Worm (Caenorhabditis elegans): ENCODE data around the gene aat-3.

aat-3 gene

DNA sequence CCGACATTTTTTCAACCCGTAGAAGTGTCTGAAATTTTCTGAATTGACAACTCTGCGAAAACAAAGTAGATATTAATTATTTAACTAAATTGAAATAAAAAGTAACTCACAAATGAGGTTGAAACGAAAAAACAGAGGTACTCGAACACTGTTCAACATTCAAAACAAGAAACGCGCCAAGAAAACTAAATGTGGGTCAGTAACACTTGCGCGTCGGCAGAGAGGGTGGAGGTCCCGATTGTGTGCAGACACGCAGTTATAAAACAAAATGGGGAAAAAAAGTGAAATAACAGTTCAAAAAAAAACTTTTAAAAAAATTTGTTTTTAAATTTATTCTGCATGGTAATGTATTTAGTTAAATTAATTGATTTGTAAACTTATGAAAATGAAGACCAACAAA is 7.3 kb downstream of the aat-3 start:
- TF ChIP-seq F13C5.2 (tag; optimal IDR thresholded peaks at IDR 0.05) (peak; percentile 4), B0310.2 (tag; optimal IDR thresholded peaks at IDR 0.05) (no peak), ets-7 (tag; optimal IDR thresholded peaks at IDR 0.05) (no peak), hnd-1 (tag; optimal IDR thresholded peaks at IDR 0.05) (no peak)

DNA sequence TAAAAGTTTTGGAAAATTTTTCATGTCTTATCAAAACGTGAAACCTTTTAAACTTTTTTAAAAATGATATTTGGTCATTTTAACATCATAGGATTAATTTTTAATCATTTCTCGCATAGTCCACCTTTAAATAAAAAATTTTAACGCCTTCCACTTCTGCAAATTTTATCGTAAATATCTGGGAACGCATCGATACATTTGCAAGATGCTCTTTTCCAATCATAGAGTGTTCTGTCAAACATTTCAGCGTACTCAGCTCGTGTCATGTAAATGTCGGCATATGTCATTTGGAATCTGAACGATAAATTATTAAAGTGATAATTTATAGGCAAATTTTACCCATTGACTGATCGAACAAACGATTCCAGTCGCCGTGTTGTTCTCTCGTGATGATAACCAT is 7.9 kb downstream of the aat-3 start, which contains the start of gene F52H2.5:
Gene F52H2.5, minus strand, starts transcription at position 101 of the 400 bp plus-strand sequence.
- TF ChIP-seq ets-7 (tag; optimal IDR thresholded peaks at IDR 0.05) = no peak
- no peak for TF ChIP-seq F13C5.2 (tag; optimal IDR thresholded peaks at IDR 0.05)
- TF ChIP-seq ceh-13 (GFP tag; optimal IDR thresholded peaks at IDR 0.05) = no peak
- TF ChIP-seq ceh-36 (tag; optimal IDR thresholded peaks at IDR 0.05) = no peak
- no peak for TF ChIP-seq B0310.2 (tag; optimal IDR thresholded peaks at IDR 0.05)
- no peak for TF ChIP-seq hmbx-1 (tag; optimal IDR thresholded peaks at IDR 0.05)
- TF ChIP-seq ama-1 (optimal IDR thresholded peaks at IDR 0.05) = no peak
- no peak for TF ChIP-seq hmg-4 (GFP tag; optimal IDR thresholded peaks at IDR 0.05)
- TF ChIP-seq aly-1 (tag; optimal IDR thresholded peaks at IDR 0.05) = no peak
- no peak for TF ChIP-seq pes-1 (GFP tag; IDR thresholded peaks at IDR 0.05)
- no peak for TF ChIP-seq flt-1 (GFP tag; IDR thresholded peaks at IDR 0.05)

DNA sequence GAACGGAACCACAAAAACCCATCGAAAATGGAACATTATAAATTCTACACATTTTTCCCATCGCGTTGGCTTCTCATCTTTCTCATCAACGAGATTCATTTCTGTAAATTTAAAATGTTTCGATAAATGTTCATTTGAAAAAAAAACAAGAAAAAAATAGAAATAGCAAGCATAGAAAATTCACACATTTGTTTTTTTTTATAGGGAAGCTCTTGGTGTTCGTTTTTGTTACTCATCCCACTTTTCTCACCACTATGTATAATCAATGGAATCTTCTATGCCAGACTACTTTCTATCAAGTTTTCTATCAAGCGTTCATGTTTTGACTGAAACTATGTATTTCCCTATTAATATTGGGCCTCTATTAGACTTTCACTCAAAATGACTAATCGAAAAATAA is 12.0 kb downstream of the aat-3 start, which contains the start of gene dhcr-24:
Gene dhcr-24, minus strand, starts transcription at position 101 of the 400 bp plus-strand sequence.
- no peak for TF ChIP-seq sea-1 (GFP tag; conservative IDR thresholded peaks at IDR 0.05)
- TF ChIP-seq hmbx-1 (tag; optimal IDR thresholded peaks at IDR 0.05) = no peak
- no peak for TF ChIP-seq ets-7 (tag; optimal IDR thresholded peaks at IDR 0.05)
- TF ChIP-seq tbx-11 (GFP tag; IDR thresholded peaks at IDR 0.05) = no peak
- TF ChIP-seq tbx-37 (GFP tag; conservative IDR thresholded peaks at IDR 0.05) = no peak
- no peak for TF ChIP-seq F13C5.2 (tag; optimal IDR thresholded peaks at IDR 0.05)
- TF ChIP-seq tra-4 (tag; optimal IDR thresholded peaks at IDR 0.05) = no peak
- TF ChIP-seq ceh-36 (tag; optimal IDR thresholded peaks at IDR 0.05) = no peak

DNA sequence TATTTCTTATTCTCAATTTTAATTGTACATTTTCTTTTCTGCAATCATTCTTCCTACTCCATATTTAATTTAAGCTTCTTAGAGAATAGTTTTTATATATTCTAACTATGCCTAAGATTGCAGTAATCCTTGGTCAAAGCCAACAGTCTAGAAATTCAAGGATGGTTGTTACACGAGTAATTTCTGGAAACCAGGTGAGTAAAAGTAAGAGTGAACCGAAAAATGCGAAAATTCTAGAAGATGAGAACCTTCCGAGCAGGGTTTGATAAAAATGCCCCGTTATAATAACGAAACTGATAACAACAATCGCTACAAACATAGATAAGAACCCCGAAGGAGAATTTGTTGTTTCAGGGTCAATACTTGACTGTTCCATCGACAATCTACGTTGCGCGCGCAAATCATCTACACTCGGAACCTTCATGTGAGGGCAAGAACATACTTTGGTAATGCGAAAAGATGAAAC is 13.3 kb downstream of the aat-3 start, which contains the start of gene F52H2.15:
Gene F52H2.15, plus strand, starts transcription at position 51 of the 466 bp plus-strand sequence.
- TF ChIP-seq hmbx-1 (tag; optimal IDR thresholded peaks at IDR 0.05) = no peak
- TF ChIP-seq tbx-37 (GFP tag; conservative IDR thresholded peaks at IDR 0.05) = no peak
- no peak for TF ChIP-seq hnd-1 (tag; optimal IDR thresholded peaks at IDR 0.05)
- TF ChIP-seq ets-7 (tag; optimal IDR thresholded peaks at IDR 0.05) = no peak
- no peak for TF ChIP-seq scrt-1 (GFP tag; IDR thresholded peaks at IDR 0.05)
- no peak for TF ChIP-seq aly-1 (tag; optimal IDR thresholded peaks at IDR 0.05)
- TF ChIP-seq ceh-36 (tag; optimal IDR thresholded peaks at IDR 0.05) = no peak
- no peak for TF ChIP-seq B0310.2 (tag; optimal IDR thresholded peaks at IDR 0.05)
- TF ChIP-seq F13C5.2 (tag; optimal IDR thresholded peaks at IDR 0.05) = no peak
- TF ChIP-seq sea-1 (GFP tag; conservative IDR thresholded peaks at IDR 0.05) = no peak
- no peak for TF ChIP-seq tbx-11 (GFP tag; IDR thresholded peaks at IDR 0.05)
- no peak for TF ChIP-seq flt-1 (GFP tag; IDR thresholded peaks at IDR 0.05)
- no peak for TF ChIP-seq ceh-13 (GFP tag; optimal IDR thresholded peaks at IDR 0.05)
- TF ChIP-seq tra-4 (tag; optimal IDR thresholded peaks at IDR 0.05) = no peak
- TF ChIP-seq pes-1 (GFP tag; IDR thresholded peaks at IDR 0.05) = no peak

DNA sequence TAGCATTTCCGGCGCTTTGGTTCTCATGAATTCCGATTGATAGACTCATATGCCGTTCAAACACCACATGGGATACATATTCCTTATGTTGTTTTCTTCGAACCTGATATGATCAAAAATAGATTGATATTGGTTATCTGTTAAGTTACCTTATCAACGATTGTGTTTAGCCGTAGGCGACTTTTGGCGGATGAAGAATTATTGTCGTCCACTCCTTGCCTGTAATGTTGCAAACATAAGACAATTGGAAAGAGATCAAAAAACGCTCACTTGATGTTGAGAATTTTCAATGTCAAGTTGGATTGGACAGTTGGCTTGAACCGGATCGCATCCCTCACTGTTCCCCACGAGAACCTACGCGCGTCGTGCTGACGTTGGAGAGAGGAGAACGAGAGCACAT is 15.7 kb downstream of the aat-3 start:
- no peak for TF ChIP-seq F13C5.2 (tag; optimal IDR thresholded peaks at IDR 0.05)
- no peak for TF ChIP-seq tbx-37 (GFP tag; conservative IDR thresholded peaks at IDR 0.05)
- TF ChIP-seq ceh-13 (GFP tag; optimal IDR thresholded peaks at IDR 0.05) = no peak
- no peak for TF ChIP-seq ets-7 (tag; optimal IDR thresholded peaks at IDR 0.05)
- TF ChIP-seq tbx-11 (GFP tag; IDR thresholded peaks at IDR 0.05) = no peak
- no peak for TF ChIP-seq hmbx-1 (tag; optimal IDR thresholded peaks at IDR 0.05)
- TF ChIP-seq scrt-1 (GFP tag; IDR thresholded peaks at IDR 0.05) = no peak
- no peak for TF ChIP-seq hmg-4 (GFP tag; optimal IDR thresholded peaks at IDR 0.05)
- TF ChIP-seq ceh-36 (tag; optimal IDR thresholded peaks at IDR 0.05) = no peak
- no peak for TF ChIP-seq pes-1 (GFP tag; IDR thresholded peaks at IDR 0.05)
- no peak for TF ChIP-seq ama-1 (optimal IDR thresholded peaks at IDR 0.05)
- TF ChIP-seq flt-1 (GFP tag; IDR thresholded peaks at IDR 0.05) = no peak
- no peak for TF ChIP-seq hnd-1 (tag; optimal IDR thresholded peaks at IDR 0.05)

DNA sequence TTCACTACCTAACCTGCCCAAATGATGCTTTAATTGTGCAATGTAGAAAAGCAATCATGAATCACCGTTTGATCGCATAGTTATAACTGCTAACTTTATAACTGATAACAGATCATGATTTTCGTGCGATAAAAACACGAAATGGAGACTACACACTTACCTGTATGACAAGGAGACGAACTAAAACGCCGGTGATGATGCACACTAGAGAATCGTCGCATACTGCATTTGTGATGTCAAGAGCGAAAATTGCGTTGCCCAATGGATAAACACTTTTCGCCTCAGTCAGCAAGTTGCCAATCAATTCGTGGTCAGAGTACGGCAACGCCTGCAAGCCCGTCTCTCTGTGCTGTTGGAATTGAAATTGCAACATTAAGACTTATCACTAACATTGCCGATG is 17.0 kb downstream of the aat-3 start:
- TF ChIP-seq B0310.2 (tag; optimal IDR thresholded peaks at IDR 0.05) = no peak
- TF ChIP-seq F13C5.2 (tag; optimal IDR thresholded peaks at IDR 0.05) = no peak
- no peak for TF ChIP-seq hnd-1 (tag; optimal IDR thresholded peaks at IDR 0.05)
- TF ChIP-seq flt-1 (GFP tag; IDR thresholded peaks at IDR 0.05) = no peak
- TF ChIP-seq hmbx-1 (tag; optimal IDR thresholded peaks at IDR 0.05) = no peak
- TF ChIP-seq ama-1 (optimal IDR thresholded peaks at IDR 0.05) = no peak
- TF ChIP-seq pes-1 (GFP tag; IDR thresholded peaks at IDR 0.05) = no peak
- no peak for TF ChIP-seq ceh-13 (GFP tag; optimal IDR thresholded peaks at IDR 0.05)

DNA sequence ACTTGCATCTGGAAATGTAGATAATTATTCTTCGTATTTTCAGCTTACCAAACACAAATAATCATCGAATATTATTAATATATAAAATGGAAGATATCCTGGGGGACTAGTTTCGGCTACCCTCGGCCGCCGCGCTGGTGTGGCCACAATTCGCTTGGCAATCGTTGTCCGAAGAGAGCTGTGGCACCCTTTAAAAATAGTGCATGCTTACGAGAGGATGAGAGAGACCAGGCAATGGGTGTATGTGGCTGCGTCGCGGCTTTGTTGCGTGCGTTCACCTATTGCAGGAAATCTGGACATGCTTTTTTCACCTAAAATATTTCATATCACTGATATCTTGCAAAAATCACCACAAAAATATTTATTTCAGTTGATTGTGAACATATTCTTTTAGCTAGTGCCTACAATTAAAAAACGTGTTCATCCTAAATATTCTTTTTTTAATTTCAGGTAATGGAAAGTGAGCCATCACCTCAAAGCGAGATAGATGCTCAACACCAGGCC is 20.6 kb downstream of the aat-3 start, which contains the start of the genes ccd-5 and F52H2.1:
Gene ccd-5, minus strand, starts transcription at position 8 of the 504 bp plus-strand sequence.
Gene F52H2.1, plus strand, starts transcription at position 454 of the 504 bp plus-strand sequence.
- no peak for TF ChIP-seq tra-4 (tag; optimal IDR thresholded peaks at IDR 0.05)
- TF ChIP-seq scrt-1 (GFP tag; IDR thresholded peaks at IDR 0.05) = no peak
- no peak for TF ChIP-seq ceh-13 (GFP tag; optimal IDR thresholded peaks at IDR 0.05)
- peak; percentile 66 for TF ChIP-seq F13C5.2 (tag; optimal IDR thresholded peaks at IDR 0.05)
- TF ChIP-seq pes-1 (GFP tag; IDR thresholded peaks at IDR 0.05) = no peak
- TF ChIP-seq hmg-4 (GFP tag; optimal IDR thresholded peaks at IDR 0.05) = peak; percentile 53
- TF ChIP-seq hmbx-1 (tag; optimal IDR thresholded peaks at IDR 0.05) = no peak
- TF ChIP-seq aly-1 (tag; optimal IDR thresholded peaks at IDR 0.05) = no peak
- TF ChIP-seq ama-1 (optimal IDR thresholded peaks at IDR 0.05) = no peak

DNA sequence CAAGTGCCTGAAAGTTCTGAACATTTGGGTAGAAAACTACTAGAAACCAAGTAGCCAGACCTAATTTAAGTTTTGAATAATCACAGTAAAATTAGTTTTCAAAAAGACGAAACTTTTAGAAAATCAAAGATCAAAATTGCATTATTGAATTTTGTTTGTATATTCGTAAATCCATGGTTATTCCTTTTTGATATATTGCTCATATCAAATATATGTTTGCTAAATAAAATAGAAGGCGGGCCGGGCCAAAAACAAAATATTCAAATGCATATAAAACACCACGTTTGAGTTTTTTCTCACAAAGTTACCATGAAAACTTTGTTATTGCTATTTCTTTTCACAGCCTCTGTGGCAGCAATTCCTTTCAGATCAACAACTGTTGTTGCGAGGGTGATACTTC is 25.4 kb downstream of the aat-3 start, which contains the start of gene ttr-42:
Gene ttr-42, plus strand, starts transcription at position 301 of the 400 bp plus-strand sequence.
- TF ChIP-seq flt-1 (GFP tag; IDR thresholded peaks at IDR 0.05) (no peak), scrt-1 (GFP tag; IDR thresholded peaks at IDR 0.05) (no peak), ets-7 (tag; optimal IDR thresholded peaks at IDR 0.05) (no peak), ceh-36 (tag; optimal IDR thresholded peaks at IDR 0.05) (no peak), F13C5.2 (tag; optimal IDR thresholded peaks at IDR 0.05) (no peak), sea-1 (GFP tag; conservative IDR thresholded peaks at IDR 0.05) (no peak), aly-1 (tag; optimal IDR thresholded peaks at IDR 0.05) (no peak), hnd-1 (tag; optimal IDR thresholded peaks at IDR 0.05) (no peak), pes-1 (GFP tag; IDR thresholded peaks at IDR 0.05) (no peak)
